Fruit fly (Drosophila melanogaster): ENCODE results near the gene CG14545.
A peak's percentile ranks its signal among the peaks of the same experiment; 100 is the strongest.

The CG14545 gene

dm6 chr3R:25851224-25851682 is at the start of gene CG14545, which contains the start of gene CG5886:
TSS of gene CG14545 (minus strand) at chr3R:25851291.
TSS of gene CG5886 (plus strand) at chr3R:25851632.
- no peak for TF ChIP-seq CG11617 (GFP tag; optimal IDR thresholded peaks at IDR 0.05)
- peak; percentile 11 for TF ChIP-seq Hr96 (GFP tag; optimal IDR thresholded peaks at IDR 0.05)
- peak; percentile 45 for TF ChIP-seq Crg-1 (GFP tag; optimal IDR thresholded peaks at IDR 0.05)
- no peak for TF ChIP-seq CG33017 (tag; optimal IDR thresholded peaks at IDR 0.05)
- TF ChIP-seq CG5204 (GFP tag; optimal IDR thresholded peaks at IDR 0.05) = no peak
- TF ChIP-seq cnc (optimal IDR thresholded peaks at IDR 0.05) = no peak
- TF ChIP-seq tj (GFP tag; optimal IDR thresholded peaks at IDR 0.05) = no peak
- TF ChIP-seq CG1620 (GFP tag; optimal IDR thresholded peaks at IDR 0.05) = no peak
- no peak for TF ChIP-seq Clk (GFP tag; optimal IDR thresholded peaks at IDR 0.05)
- no peak for TF ChIP-seq Mnt (GFP tag; optimal IDR thresholded peaks at IDR 0.05)
- TF ChIP-seq toe (GFP tag; optimal IDR thresholded peaks at IDR 0.05) = no peak
- TF ChIP-seq bab1 (GFP tag; optimal IDR thresholded peaks at IDR 0.05) = peak; percentile 49
- TF ChIP-seq cic (GFP tag; optimal IDR thresholded peaks at IDR 0.05) = no peak
- no peak for TF ChIP-seq CG7045 (GFP tag; optimal IDR thresholded peaks at IDR 0.05)
- TF ChIP-seq CG12768 (GFP tag; optimal IDR thresholded peaks at IDR 0.05) = no peak
- peak; percentile 19 for TF ChIP-seq pad (GFP tag; optimal IDR thresholded peaks at IDR 0.05)
- TF ChIP-seq CG14711 (tag; optimal IDR thresholded peaks at IDR 0.05) = peak; percentile 14
- peak; percentile 84 for TF ChIP-seq ovo (GFP tag; optimal IDR thresholded peaks at IDR 0.05)
- TF ChIP-seq CG7101 (tag; optimal IDR thresholded peaks at IDR 0.05) = no peak
- no peak for TF ChIP-seq kay (GFP tag; ENCODE audit: borderline replicate concordance)

dm6 chr3R:25899690-25900089 is 48.6 kb upstream of the CG14545 start, which contains the start of gene CG31091:
TSS of gene CG31091 (plus strand) at chr3R:25899903.
- TF ChIP-seq CG5204 (GFP tag; optimal IDR thresholded peaks at IDR 0.05) (no peak), kay (GFP tag; ENCODE audit: borderline replicate concordance) (peak; percentile 8), CG11617 (GFP tag; optimal IDR thresholded peaks at IDR 0.05) (no peak), CG33017 (tag; optimal IDR thresholded peaks at IDR 0.05) (no peak)

dm6 chr3R:25897176-25897575 is 46.1 kb upstream of the CG14545 start, which contains the start of gene Mco3:
TSS of gene Mco3 (plus strand) at chr3R:25897476.
- TF ChIP-seq tj (GFP tag; optimal IDR thresholded peaks at IDR 0.05) (no peak), toe (GFP tag; optimal IDR thresholded peaks at IDR 0.05) (no peak), ovo (GFP tag; optimal IDR thresholded peaks at IDR 0.05) (no peak), Mnt (GFP tag; optimal IDR thresholded peaks at IDR 0.05) (no peak), CG33017 (tag; optimal IDR thresholded peaks at IDR 0.05) (no peak), CG7101 (tag; optimal IDR thresholded peaks at IDR 0.05) (no peak), CG5204 (GFP tag; optimal IDR thresholded peaks at IDR 0.05) (no peak), kay (GFP tag; ENCODE audit: borderline replicate concordance) (no peak), CG1620 (GFP tag; optimal IDR thresholded peaks at IDR 0.05) (no peak)

dm6 chr3R:25895522-25895921 is 44.4 kb upstream of the CG14545 start, which contains the start of gene Sodq:
TSS of gene Sodq (plus strand) at chr3R:25895822.
- no peak for TF ChIP-seq Mnt (GFP tag; optimal IDR thresholded peaks at IDR 0.05)
- TF ChIP-seq CG1620 (GFP tag; optimal IDR thresholded peaks at IDR 0.05) = no peak
- no peak for TF ChIP-seq Clk (GFP tag; optimal IDR thresholded peaks at IDR 0.05)
- TF ChIP-seq CG12768 (GFP tag; optimal IDR thresholded peaks at IDR 0.05) = no peak
- no peak for TF ChIP-seq kay (GFP tag; ENCODE audit: borderline replicate concordance)
- no peak for TF ChIP-seq Crg-1 (GFP tag; optimal IDR thresholded peaks at IDR 0.05)

- TF ChIP-seq Mnt (GFP tag; optimal IDR thresholded peaks at IDR 0.05) (peak; percentile 6), CG11617 (GFP tag; optimal IDR thresholded peaks at IDR 0.05) (no peak)
Measured at dm6 chr3R:25893272-25893671, 42.2 kb upstream of the CG14545 start, which contains the start of gene CG5913. TSS of gene CG5913 (plus strand) at chr3R:25893495.

dm6 chr3R:25888307-25889075 is 37.4 kb upstream of the CG14545 start, which contains the start of gene Lnk:
TSS of gene Lnk (plus strand) at chr3R:25888542.
- TF ChIP-seq CG14711 (tag; optimal IDR thresholded peaks at IDR 0.05) (no peak), tj (GFP tag; optimal IDR thresholded peaks at IDR 0.05) (peak; percentile 6), kay (GFP tag; ENCODE audit: borderline replicate concordance) (no peak), ovo (GFP tag; optimal IDR thresholded peaks at IDR 0.05) (no peak), CG12768 (GFP tag; optimal IDR thresholded peaks at IDR 0.05) (no peak), cnc (optimal IDR thresholded peaks at IDR 0.05) (no peak), Clk (GFP tag; optimal IDR thresholded peaks at IDR 0.05) (no peak), cic (GFP tag; optimal IDR thresholded peaks at IDR 0.05) (peak; percentile 47), CG7045 (GFP tag; optimal IDR thresholded peaks at IDR 0.05) (no peak), CG7101 (tag; optimal IDR thresholded peaks at IDR 0.05) (no peak), Mnt (GFP tag; optimal IDR thresholded peaks at IDR 0.05) (peak; percentile 76), CG33017 (tag; optimal IDR thresholded peaks at IDR 0.05) (no peak), CG5204 (GFP tag; optimal IDR thresholded peaks at IDR 0.05) (no peak), pad (GFP tag; optimal IDR thresholded peaks at IDR 0.05) (no peak), Hr96 (GFP tag; optimal IDR thresholded peaks at IDR 0.05) (no peak), toe (GFP tag; optimal IDR thresholded peaks at IDR 0.05) (no peak), CG11617 (GFP tag; optimal IDR thresholded peaks at IDR 0.05) (peak; percentile 47), Crg-1 (GFP tag; optimal IDR thresholded peaks at IDR 0.05) (no peak), bab1 (GFP tag; optimal IDR thresholded peaks at IDR 0.05) (peak; percentile 53), CG1620 (GFP tag; optimal IDR thresholded peaks at IDR 0.05) (no peak)

All from whole organism, adult.